Worm (Caenorhabditis elegans): ENCODE data around the gene grl-6.

- TF ChIP-seq W03F9.2 (tag; optimal IDR thresholded peaks at IDR 0.05) (no peak), dao-5 (tag; optimal IDR thresholded peaks at IDR 0.05) (no peak)
Measured at ce11 chrX:6413583-6413982, 37.2 kb downstream of the grl-6 start.

All from whole organism, L4/young adult.